Worm (Caenorhabditis elegans) whole organism, late embryonic: Measurements from ENCODE around the gene Y62E10A.20.

Experiments
- C38D4.7 ChIP-seq: fragments of 200-800 bp; sonication (Bioruptor generic); optimal IDR thresholded peaks from 2 replicates; lab custom pipeline; 2018; ENCODE audit warnings: mild to moderate bottlenecking, missing genetic modification characterization, moderate library complexity, missing compliant biosample characterization
- K02D7.2 ChIP-seq: sonication (generic microtip); optimal IDR thresholded peaks from 2 replicates; lab custom pipeline; 2017; ENCODE audit warnings: mild to moderate bottlenecking, missing genetic modification characterization, missing compliant biosample characterization
- K09A11.1 ChIP-seq: sonication (generic microtip); optimal IDR thresholded peaks from 2 replicates; lab custom pipeline; 2017; ENCODE audit warnings: antibody characterized with exemption, mild to moderate bottlenecking, missing genetic modification characterization, missing compliant biosample characterization; ENCODE audit not compliant: insufficient read depth
- ahr-1 ChIP-seq: sonication (generic microtip); optimal IDR thresholded peaks from 2 replicates; lab custom pipeline; 2016; ENCODE audit warnings: missing genetic modification characterization, missing compliant biosample characterization
- ama-1 ChIP-seq: fragments of 150-350 bp; optimal IDR thresholded peaks from 2 replicates; lab custom pipeline; 2014
- ceh-14 ChIP-seq: sonication (generic microtip); optimal IDR thresholded peaks from 2 replicates; lab custom pipeline; 2016; ENCODE audit warnings: missing genotype, missing genetic modification characterization, missing compliant biosample characterization
- ceh-18 ChIP-seq: sonication (generic microtip); optimal IDR thresholded peaks from 2 replicates; lab custom pipeline; 2016; ENCODE audit warnings: missing genetic modification characterization, missing compliant biosample characterization
- ceh-19 ChIP-seq: fragments of 200-800 bp; sonication (Bioruptor generic); optimal IDR thresholded peaks from 2 replicates; lab custom pipeline; 2018; ENCODE audit warnings: mild to moderate bottlenecking, missing genetic modification characterization, missing compliant biosample characterization
- ceh-24 ChIP-seq: sonication (generic microtip); optimal IDR thresholded peaks from 2 replicates; lab custom pipeline; 2016; ENCODE audit warnings: mild to moderate bottlenecking, missing genetic modification characterization, missing compliant biosample characterization
- ceh-45 ChIP-seq: fragments of 200-800 bp; sonication (Bioruptor generic); IDR thresholded peaks from 2 replicates; pipeline ENCODE4 v1.3.6; 2022; ENCODE audit warnings: missing genetic modification reagents, missing genetic modification characterization, missing compliant biosample characterization
- che-1 ChIP-seq: sonication (generic microtip); optimal IDR thresholded peaks from 2 replicates; lab custom pipeline; 2016; ENCODE audit warnings: mild to moderate bottlenecking, missing genetic modification characterization, missing compliant biosample characterization
- dmd-4 ChIP-seq: sonication (generic microtip); optimal IDR thresholded peaks from 2 replicates; lab custom pipeline; 2016; ENCODE audit warnings: borderline replicate concordance, missing genetic modification characterization, missing compliant biosample characterization
- dve-1 ChIP-seq: sonication (generic microtip); optimal IDR thresholded peaks from 2 replicates; lab custom pipeline; 2017; ENCODE audit warnings: antibody characterized with exemption, mild to moderate bottlenecking, missing genetic modification characterization, missing compliant biosample characterization
- elt-2 ChIP-seq: sonication (generic microtip); optimal IDR thresholded peaks from 2 replicates; lab custom pipeline; 2016; ENCODE audit warnings: missing genetic modification reagents, missing genetic modification characterization, missing compliant biosample characterization
- elt-4 ChIP-seq: sonication (generic microtip); optimal IDR thresholded peaks from 2 replicates; lab custom pipeline; 2016; ENCODE audit warnings: missing genetic modification characterization, missing compliant biosample characterization
- ets-4 ChIP-seq: sonication (generic microtip); optimal IDR thresholded peaks from 2 replicates; lab custom pipeline; 2016; ENCODE audit warnings: missing genetic modification characterization, missing compliant biosample characterization
- eyg-1 ChIP-seq: sonication (generic microtip); optimal IDR thresholded peaks from 2 replicates; lab custom pipeline; 2016; ENCODE audit warnings: missing genotype, missing genetic modification characterization, missing compliant biosample characterization
- fkh-10 ChIP-seq: fragments of 150-350 bp; optimal IDR thresholded peaks from 2 replicates; lab custom pipeline; 2014; ENCODE audit warnings: missing biosample characterization, missing genetic modification reagents, missing genetic modification characterization
- fkh-6 ChIP-seq: sonication (generic microtip); optimal IDR thresholded peaks from 2 replicates; lab custom pipeline; 2016; ENCODE audit warnings: missing genetic modification characterization, missing compliant biosample characterization
- hlh-15 ChIP-seq: sonication (generic microtip); optimal IDR thresholded peaks from 2 replicates; lab custom pipeline; 2016; ENCODE audit warnings: missing genetic modification characterization, missing compliant biosample characterization
- hlh-30 ChIP-seq: sonication (generic microtip); optimal IDR thresholded peaks from 2 replicates; lab custom pipeline; 2017; ENCODE audit warnings: antibody characterized with exemption, missing genetic modification characterization, missing compliant biosample characterization; ENCODE audit not compliant: insufficient read depth
- lim-6 ChIP-seq: sonication (generic microtip); optimal IDR thresholded peaks from 2 replicates; lab custom pipeline; 2016; ENCODE audit warnings: missing genetic modification characterization, missing compliant biosample characterization
- lin-11 ChIP-seq: fragments of 200-800 bp; sonication (Bioruptor generic); optimal IDR thresholded peaks from 2 replicates; lab custom pipeline; 2018; ENCODE audit warnings: mild to moderate bottlenecking, missing genetic modification characterization, missing compliant biosample characterization
- nhr-11 ChIP-seq: fragments of 150-350 bp; optimal IDR thresholded peaks from 2 replicates; lab custom pipeline; 2014; ENCODE audit warnings: missing biosample characterization, missing genetic modification characterization
- nhr-232 ChIP-seq: sonication (generic microtip); optimal IDR thresholded peaks from 2 replicates; lab custom pipeline; 2016; ENCODE audit warnings: missing genetic modification characterization, missing compliant biosample characterization
- ref-2 ChIP-seq: sonication (generic microtip); optimal IDR thresholded peaks from 2 replicates; lab custom pipeline; 2016; ENCODE audit warnings: missing genetic modification characterization, missing compliant biosample characterization
- rnt-1 ChIP-seq: sonication (generic microtip); optimal IDR thresholded peaks from 2 replicates; lab custom pipeline; 2016; ENCODE audit warnings: missing genetic modification characterization, missing compliant biosample characterization
- syd-9 ChIP-seq: sonication (generic microtip); optimal IDR thresholded peaks from 2 replicates; lab custom pipeline; 2016; ENCODE audit warnings: mild to moderate bottlenecking, missing genetic modification characterization, moderate library complexity, missing compliant biosample characterization
- tbx-7 ChIP-seq: sonication (generic microtip); optimal IDR thresholded peaks from 2 replicates; lab custom pipeline; 2016; ENCODE audit warnings: missing genotype, missing genetic modification characterization, missing compliant biosample characterization
- ttx-3 ChIP-seq: sonication (generic microtip); optimal IDR thresholded peaks from 2 replicates; lab custom pipeline; 2016; ENCODE audit warnings: missing genetic modification reagents, missing genetic modification characterization, missing compliant biosample characterization
- unc-55 ChIP-seq: sonication (generic microtip); optimal IDR thresholded peaks from 2 replicates; lab custom pipeline; 2017; ENCODE audit warnings: missing biosample characterization, missing genetic modification reagents, missing genetic modification characterization
- unc-86 ChIP-seq: sonication (generic microtip); optimal IDR thresholded peaks from 2 replicates; lab custom pipeline; 2016; ENCODE audit warnings: missing genetic modification characterization, missing compliant biosample characterization
- ztf-16 ChIP-seq: sonication (generic microtip); optimal IDR thresholded peaks from 2 replicates; lab custom pipeline; 2017; ENCODE audit warnings: missing genetic modification characterization, missing compliant biosample characterization

Gene Y62E10A.20

ce11 chrIV:13394686-13395085 is 8.8 kb upstream of the Y62E10A.20 start:
- TF ChIP-seq unc-55 (GFP tag; lab: Kevin White, UChicago) (peak; percentile 17), ahr-1 (tag; lab: Kevin White, UChicago) (no peak)

ce11 chrIV:13393246-13393716 is 7.4 kb upstream of the Y62E10A.20 start:
- TF ChIP-seq dve-1 (peak; percentile 22), hlh-30 (tag; lab: Kevin White, UChicago) (peak; percentile 3), elt-2 (tag; lab: Kevin White, UChicago) (peak; percentile 58), che-1 (tag; lab: Kevin White, UChicago) (no peak)

- TF ChIP-seq fkh-10 (no peak), lin-11 (no peak), hlh-15 (tag; lab: Kevin White, UChicago) (no peak), C38D4.7 (GFP tag; lab: Kevin White, UChicago) (no peak), unc-86 (tag; lab: Kevin White, UChicago) (no peak), nhr-11 (no peak), ceh-45 (GFP tag; lab: Robert Waterston, UW) (no peak), dmd-4 (tag; lab: Kevin White, UChicago) (no peak), K02D7.2 (no peak)
Observed at ce11 chrIV:13392230-13392629, 6.3 kb upstream of the Y62E10A.20 start.

ce11 chrIV:13390770-13391169 is 4.9 kb upstream of the Y62E10A.20 start:
- TF ChIP-seq elt-4 (tag; lab: Kevin White, UChicago) (no peak), ref-2 (tag; lab: Kevin White, UChicago) (no peak), ceh-14 (tag; lab: Kevin White, UChicago) (no peak), eyg-1 (tag; lab: Kevin White, UChicago) (no peak), ama-1 (lab: Kevin White, UChicago) (no peak), C38D4.7 (GFP tag; lab: Kevin White, UChicago) (no peak), ceh-24 (tag; lab: Kevin White, UChicago) (no peak), ceh-19 (GFP tag; lab: Kevin White, UChicago) (no peak), tbx-7 (tag; lab: Kevin White, UChicago) (no peak), ttx-3 (no peak), lim-6 (tag; lab: Kevin White, UChicago) (no peak), K09A11.1 (tag; lab: Kevin White, UChicago) (no peak), nhr-232 (no peak), ets-4 (tag; lab: Kevin White, UChicago) (no peak), ztf-16 (no peak), rnt-1 (tag; lab: Kevin White, UChicago) (no peak)
- TF ChIP-seq, all 69 proteins: peak for 0

- no peak for TF ChIP-seq ztf-16
- no peak for TF ChIP-seq eyg-1 (tag; lab: Kevin White, UChicago)
- TF ChIP-seq fkh-6 (tag; lab: Kevin White, UChicago): no peak
- no peak for TF ChIP-seq syd-9 (tag; lab: Kevin White, UChicago)
Observed at ce11 chrIV:13389237-13389636, 3.3 kb upstream of the Y62E10A.20 start.

ce11 chrIV:13388779-13389178 is 2.9 kb upstream of the Y62E10A.20 start:
- no peak for TF ChIP-seq fkh-10
- no peak for TF ChIP-seq ceh-18 (tag; lab: Kevin White, UChicago)
- TF ChIP-seq dve-1: peak; percentile 35
- TF ChIP-seq ama-1 (lab: Kevin White, UChicago): no peak
